Fruit fly (Drosophila melanogaster) whole organism, adult: Measurements from ENCODE around the gene Irk1.

Experiments
- CG1620 ChIP-seq: fragments of 200-800 bp; sonication (Bioruptor generic); optimal IDR thresholded peaks from 2 replicates; lab custom pipeline; 2016; ENCODE audit warnings: missing biosample characterization, missing genetic modification characterization
- CG33017 ChIP-seq: fragments of 200-800 bp; sonication (Bioruptor generic); optimal IDR thresholded peaks from 2 replicates; lab custom pipeline; 2018; ENCODE audit warnings: missing biosample characterization, mild to moderate bottlenecking, missing genetic modification characterization, moderate library complexity
- Hr96 ChIP-seq: fragments of 200-800 bp; sonication (Bioruptor generic); optimal IDR thresholded peaks from 2 replicates; lab custom pipeline; 2016; ENCODE audit warnings: missing biosample characterization, missing genetic modification characterization
- bab1 ChIP-seq: fragments of 200-800 bp; sonication (Bioruptor generic); optimal IDR thresholded peaks from 3 replicates; lab custom pipeline; 2019; ENCODE audit warnings: missing biosample characterization, mild to moderate bottlenecking, missing genetic modification characterization, moderate library complexity
- ovo ChIP-seq: fragments of 200-800 bp; sonication (Bioruptor generic); optimal IDR thresholded peaks from 2 replicates; lab custom pipeline; 2016; ENCODE audit warnings: missing biosample characterization, missing genetic modification characterization
- pad ChIP-seq: fragments of 200-800 bp; sonication (Bioruptor generic); optimal IDR thresholded peaks from 3 replicates; lab custom pipeline; 2017; ENCODE audit warnings: missing biosample characterization, missing genetic modification characterization, mild to moderate bottlenecking, moderate library complexity, missing genetic modification reagents
- toe ChIP-seq: fragments of 200-800 bp; sonication (Bioruptor generic); optimal IDR thresholded peaks from 2 replicates; lab custom pipeline; 2016; ENCODE audit warnings: missing biosample characterization, missing genetic modification characterization

dm6 chr3R:23132299-23132698, 35.8 kb upstream of the Irk1 start:
- no peak for TF ChIP-seq pad (GFP tag; lab: Kevin White, UChicago)
- TF ChIP-seq bab1 (GFP tag; lab: Kevin White, UChicago) = no peak
- TF ChIP-seq CG1620 (GFP tag; lab: Kevin White, UChicago) = no peak
- no peak for TF ChIP-seq CG33017 (tag; lab: Kevin White, UChicago)
- no peak for TF ChIP-seq ovo (GFP tag; lab: Kevin White, UChicago)
- TF ChIP-seq Hr96 = no peak
- no peak for TF ChIP-seq toe (GFP tag; lab: Kevin White, UChicago)
